Worm (Caenorhabditis elegans): ENCODE data around the gene dli-1.

The dli-1 gene

DNA sequence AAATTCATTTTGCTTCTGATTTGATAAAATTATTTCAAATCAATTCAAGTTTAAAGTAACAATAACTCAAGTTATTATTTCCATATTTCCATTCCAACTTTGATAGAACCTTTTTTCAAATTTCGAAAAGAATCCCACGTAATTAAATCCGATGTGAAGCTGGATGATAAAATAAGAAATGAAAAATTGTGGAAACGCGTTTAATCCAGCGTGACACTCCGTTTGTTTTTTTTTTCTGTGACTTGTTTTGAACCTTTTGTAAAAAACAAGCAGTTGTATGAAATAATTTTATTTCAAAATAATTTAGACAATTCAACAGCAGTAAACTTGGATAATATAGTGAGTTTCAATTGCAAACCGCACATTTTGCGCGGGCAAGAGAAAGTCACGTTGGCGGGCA lies 46.0 kb downstream of the dli-1 start, which contains the start of gene F49E11.7:
TSS of gene F49E11.7 (plus strand) at position 301 of the 400 bp plus-strand sequence.
- TF ChIP-seq pax-1 (tag; optimal IDR thresholded peaks at IDR 0.05), result no peak
- no peak for TF ChIP-seq ceh-24 (tag; optimal IDR thresholded peaks at IDR 0.05)
- TF ChIP-seq elt-2 (tag; optimal IDR thresholded peaks at IDR 0.05), result no peak
- TF ChIP-seq npax-4 (tag; optimal IDR thresholded peaks at IDR 0.05), result no peak
- TF ChIP-seq ceh-22 (tag; optimal IDR thresholded peaks at IDR 0.05), result no peak
- no peak for TF ChIP-seq zip-5 (tag; optimal IDR thresholded peaks at IDR 0.05)
- TF ChIP-seq nhr-232 (tag; optimal IDR thresholded peaks at IDR 0.05), result no peak
- TF ChIP-seq unc-42 (tag; optimal IDR thresholded peaks at IDR 0.05), result no peak

DNA sequence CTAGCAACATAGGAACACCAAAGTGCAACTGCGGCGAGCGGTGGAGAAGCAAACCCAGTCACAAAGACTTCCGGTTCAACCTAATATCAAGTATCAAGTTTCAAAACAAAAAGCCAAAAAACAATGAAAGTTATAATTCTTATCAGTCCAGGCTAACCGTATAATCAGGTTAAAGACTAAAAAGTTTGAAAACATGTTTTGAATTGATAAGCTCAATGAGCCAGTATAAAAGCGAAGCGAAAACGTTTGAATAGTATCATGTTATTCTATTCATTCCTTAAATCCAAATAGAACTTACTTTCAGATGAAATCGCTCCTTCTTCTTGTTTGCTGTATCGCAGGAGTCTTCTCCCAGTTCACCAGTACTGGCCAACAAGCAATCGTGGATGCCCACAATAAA lies 47.5 kb downstream of the dli-1 start, which contains the start of gene scl-11:
TSS of gene scl-11 (plus strand) at position 301 of the 400 bp plus-strand sequence.
- TF ChIP-seq hlh-15 (tag; optimal IDR thresholded peaks at IDR 0.05) (no peak), nhr-11 (tag; optimal IDR thresholded peaks at IDR 0.05) (no peak), T23F11.4 (GFP tag; optimal IDR thresholded peaks at IDR 0.05) (no peak), elt-4 (tag; optimal IDR thresholded peaks at IDR 0.05) (no peak), hlh-8 (tag; optimal IDR thresholded peaks at IDR 0.05) (no peak), nhr-232 (tag; optimal IDR thresholded peaks at IDR 0.05) (no peak), unc-42 (tag; optimal IDR thresholded peaks at IDR 0.05) (no peak), ceh-22 (tag; optimal IDR thresholded peaks at IDR 0.05) (no peak), C38D4.7 (GFP tag; optimal IDR thresholded peaks at IDR 0.05) (no peak), odd-2 (tag; optimal IDR thresholded peaks at IDR 0.05) (no peak), rnt-1 (tag; optimal IDR thresholded peaks at IDR 0.05) (no peak), ceh-34 (tag; optimal IDR thresholded peaks at IDR 0.05) (no peak), fax-1 (tag; optimal IDR thresholded peaks at IDR 0.05) (no peak), madf-2 (tag; optimal IDR thresholded peaks at IDR 0.05) (no peak), dve-1 (tag; optimal IDR thresholded peaks at IDR 0.05) (no peak), ceh-30 (tag; optimal IDR thresholded peaks at IDR 0.05) (no peak), ets-4 (tag; optimal IDR thresholded peaks at IDR 0.05) (no peak)

DNA sequence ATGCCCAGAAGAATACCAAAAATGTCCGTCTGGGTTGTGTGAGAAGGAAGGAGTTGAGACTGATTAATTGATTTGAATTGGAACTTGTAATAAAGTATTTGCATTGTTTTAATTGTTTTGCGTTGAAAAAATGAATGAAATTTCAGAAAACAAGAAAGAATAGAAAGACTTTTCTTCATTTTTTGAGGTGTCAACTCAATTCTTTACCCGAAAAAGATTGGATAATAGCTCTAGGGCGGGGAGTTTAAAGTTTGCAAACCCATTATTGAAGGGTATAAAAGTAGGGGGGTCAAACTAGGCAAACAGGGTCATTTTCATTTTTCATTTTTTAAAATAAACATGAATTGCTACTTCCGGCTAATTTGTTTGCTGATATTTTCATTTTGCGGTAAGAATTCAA lies 50.4 kb downstream of the dli-1 start, which contains the start of gene scl-10:
TSS of gene scl-10 (plus strand) at position 301 of the 400 bp plus-strand sequence.
- TF ChIP-seq zip-5 (tag; optimal IDR thresholded peaks at IDR 0.05) (no peak), fkh-10 (GFP tag; optimal IDR thresholded peaks at IDR 0.05) (no peak), pat-9 (tag; optimal IDR thresholded peaks at IDR 0.05) (no peak), K02D7.2 (tag; optimal IDR thresholded peaks at IDR 0.05) (no peak), ets-4 (tag; optimal IDR thresholded peaks at IDR 0.05) (no peak), tbx-2 (tag; optimal IDR thresholded peaks at IDR 0.05) (no peak), nhr-11 (tag; optimal IDR thresholded peaks at IDR 0.05) (no peak), ceh-19 (GFP tag; optimal IDR thresholded peaks at IDR 0.05) (no peak), dmd-4 (tag; optimal IDR thresholded peaks at IDR 0.05; ENCODE audit: borderline replicate concordance) (no peak), ceh-9 (tag; optimal IDR thresholded peaks at IDR 0.05) (no peak), eyg-1 (tag; optimal IDR thresholded peaks at IDR 0.05) (no peak), dve-1 (tag; optimal IDR thresholded peaks at IDR 0.05) (no peak), sdc-2 (tag; optimal IDR thresholded peaks at IDR 0.05) (no peak), ceh-18 (tag; optimal IDR thresholded peaks at IDR 0.05) (no peak), unc-86 (tag; optimal IDR thresholded peaks at IDR 0.05) (no peak), lim-6 (tag; optimal IDR thresholded peaks at IDR 0.05) (no peak), ceh-6 (GFP tag; optimal IDR thresholded peaks at IDR 0.05) (no peak), unc-55 (GFP tag; optimal IDR thresholded peaks at IDR 0.05) (no peak)

Data from whole organism, late embryonic.